Fruit fly (Drosophila melanogaster) whole organism, pupa: ENCODE data around the gene CG10208.
A peak's percentile ranks its signal among the peaks of the same experiment; 100 is the strongest.

Experiments
- CG10348 ChIP-seq: fragments of 200-800 bp; sonication (Bioruptor generic); IDR thresholded peaks from 2 replicates; pipeline ENCODE4 v1.3.6; 2022; ENCODE audit warnings: missing biosample characterization, missing genetic modification characterization
- CG12605 ChIP-seq: fragments of 200-800 bp; sonication (Bioruptor generic); IDR thresholded peaks from 2 replicates; pipeline ENCODE4 v1.3.6; 2022; ENCODE audit warnings: missing biosample characterization, missing genetic modification characterization
- CG13204 ChIP-seq: fragments of 200-800 bp; sonication (Bioruptor generic); optimal IDR thresholded peaks from 2 replicates; lab custom pipeline; 2018; ENCODE audit warnings: missing biosample characterization, mild to moderate bottlenecking, missing genetic modification characterization, moderate library complexity
- CG14655 ChIP-seq: fragments of 200-800 bp; sonication (Bioruptor generic); optimal IDR thresholded peaks from 3 replicates; lab custom pipeline; 2017; ENCODE audit warnings: mild to moderate bottlenecking, missing biosample characterization, missing genetic modification reagents, missing genetic modification characterization
- CG15710 ChIP-seq: fragments of 200-800 bp; sonication (Bioruptor generic); optimal IDR thresholded peaks from 2 replicates; lab custom pipeline; 2018; ENCODE audit warnings: missing biosample characterization, mild to moderate bottlenecking, missing genetic modification characterization, moderate library complexity
- CG17806 ChIP-seq: fragments of 200-800 bp; sonication (Bioruptor generic); optimal IDR thresholded peaks from 2 replicates; lab custom pipeline; 2018; ENCODE audit warnings: missing biosample characterization, mild to moderate bottlenecking, missing genetic modification characterization, moderate library complexity
- CG32121 ChIP-seq: fragments of 200-800 bp; sonication (Bioruptor generic); IDR thresholded peaks from 2 replicates; pipeline ENCODE4 v1.3.6; 2022; ENCODE audit warnings: missing biosample characterization, missing genetic modification characterization
- CG34367 ChIP-seq: fragments of 200-800 bp; sonication (Bioruptor generic); optimal IDR thresholded peaks from 2 replicates; lab custom pipeline; 2018; ENCODE audit warnings: missing biosample characterization, mild to moderate bottlenecking, missing genetic modification characterization
- CG4496 ChIP-seq: fragments of 200-800 bp; sonication (Bioruptor generic); IDR thresholded peaks from 3 replicates; pipeline ENCODE4 v1.3.6; 2022; ENCODE audit warnings: missing biosample characterization, missing genetic modification characterization
- CG8159 ChIP-seq: fragments of 200-800 bp; sonication (Bioruptor generic); optimal IDR thresholded peaks from 3 replicates; lab custom pipeline; 2018; ENCODE audit warnings: missing biosample characterization, mild to moderate bottlenecking, missing genetic modification characterization, moderate library complexity
- CG8301 ChIP-seq: fragments of 200-800 bp; sonication (Bioruptor generic); optimal IDR thresholded peaks from 2 replicates; lab custom pipeline; 2018; ENCODE audit warnings: missing biosample characterization, mild to moderate bottlenecking, missing genetic modification characterization
- CG9948 ChIP-seq: fragments of 200-800 bp; sonication (Bioruptor generic); optimal IDR thresholded peaks from 2 replicates; lab custom pipeline; 2018; ENCODE audit warnings: missing biosample characterization, mild to moderate bottlenecking, missing genetic modification characterization, moderate library complexity
- D1 ChIP-seq: fragments of 200-800 bp; sonication (Bioruptor generic); optimal IDR thresholded peaks from 2 replicates; lab custom pipeline; 2018; ENCODE audit warnings: missing biosample characterization, mild to moderate bottlenecking, missing genetic modification characterization, moderate library complexity
- EcR ChIP-seq: fragments of 200-800 bp; sonication (Bioruptor generic); optimal IDR thresholded peaks from 3 replicates; lab custom pipeline; 2019; ENCODE audit warnings: missing biosample characterization, missing genetic modification characterization, mild to moderate bottlenecking, moderate library complexity, missing genetic modification reagents
- Ets98B ChIP-seq: fragments of 200-800 bp; sonication (Bioruptor generic); IDR thresholded peaks from 2 replicates; pipeline ENCODE4 v1.3.6; 2022; ENCODE audit warnings: missing biosample characterization, missing genetic modification characterization
- Pif1A ChIP-seq: fragments of 200-800 bp; sonication (Bioruptor generic); optimal IDR thresholded peaks from 3 replicates; lab custom pipeline; 2016; ENCODE audit warnings: missing biosample characterization, missing genetic modification characterization
- Pif1B ChIP-seq: fragments of 200-800 bp; sonication (Bioruptor generic); optimal IDR thresholded peaks from 3 replicates; lab custom pipeline; 2016; ENCODE audit warnings: missing biosample characterization, missing genetic modification characterization
- Snoo ChIP-seq: fragments of 200-800 bp; sonication (Bioruptor generic); optimal IDR thresholded peaks from 3 replicates; lab custom pipeline; 2017; ENCODE audit warnings: missing biosample characterization, mild to moderate bottlenecking, missing genetic modification characterization, inconsistent platforms
- fd96Ca ChIP-seq: fragments of 200-800 bp; sonication (Bioruptor generic); IDR thresholded peaks from 3 replicates; pipeline ENCODE4 v1.3.6; 2022; ENCODE audit warnings: missing biosample characterization, missing genetic modification characterization
- gl ChIP-seq: fragments of 200-800 bp; sonication (Bioruptor generic); optimal IDR thresholded peaks from 2 replicates; lab custom pipeline; 2018; ENCODE audit warnings: missing biosample characterization, mild to moderate bottlenecking, missing genetic modification characterization
- rn ChIP-seq: fragments of 200-800 bp; sonication (Bioruptor generic); IDR thresholded peaks from 2 replicates; pipeline ENCODE4 v1.3.6; 2022; ENCODE audit warnings: missing biosample characterization, missing genetic modification characterization

The CG10208 gene

dm6 chr3R:23773610-23774364 lies at the start of gene CG10208:
TSS of gene CG10208 (minus strand) at chr3R:23774127.
- TF ChIP-seq CG13204 (no peak), CG34367 (tag; lab: Kevin White, UChicago) (no peak), CG15710 (tag; lab: Kevin White, UChicago) (no peak), Ets98B (GFP tag; lab: Robert Waterston, UW) (no peak; the same call in 1 of the 2 replicates), CG10348 (GFP tag; lab: Robert Waterston, UW) (no peak), gl (tag; lab: Kevin White, UChicago) (no peak), CG17806 (tag; lab: Kevin White, UChicago) (no peak), CG4496 (no peak), CG9948 (no peak), rn (GFP tag; lab: Robert Waterston, UW) (no peak), Pif1B (GFP tag; lab: Kevin White, UChicago) (no peak), Pif1A (no peak), CG8159 (tag; lab: Kevin White, UChicago) (no peak)

- TF ChIP-seq Pif1A (peak; percentile 3), Pif1B (GFP tag; lab: Kevin White, UChicago) (no peak), CG32121 (GFP tag; lab: Robert Waterston, UW) (no peak), CG4496 (0 out of 3 replicates have a peak, but pooled peaks have one; percentile 17), fd96Ca (peak; percentile 31; the same call in 1 of the 3 replicates)
These were observed 49.8 kb upstream of the CG10208 start for dm6 chr3R:23823678-23824077.

dm6 chr3R:23822969-23823368 lies 49.0 kb upstream of the CG10208 start:
- TF ChIP-seq EcR (GFP tag; lab: Kevin White, UChicago): no peak
- TF ChIP-seq D1 (tag; lab: Kevin White, UChicago): no peak
- no peak for TF ChIP-seq CG10348 (GFP tag; lab: Robert Waterston, UW)
- TF ChIP-seq CG34367 (tag; lab: Kevin White, UChicago): no peak
- TF ChIP-seq Snoo: no peak
- TF ChIP-seq CG12605 (GFP tag; lab: Robert Waterston, UW): no peak
- TF ChIP-seq rn (GFP tag; lab: Robert Waterston, UW): no peak
- no peak for TF ChIP-seq CG9948
- TF ChIP-seq CG14655 (GFP tag; lab: Kevin White, UChicago): no peak
- no peak for TF ChIP-seq CG8159 (tag; lab: Kevin White, UChicago)
- TF ChIP-seq CG17806 (tag; lab: Kevin White, UChicago): no peak

DNA sequence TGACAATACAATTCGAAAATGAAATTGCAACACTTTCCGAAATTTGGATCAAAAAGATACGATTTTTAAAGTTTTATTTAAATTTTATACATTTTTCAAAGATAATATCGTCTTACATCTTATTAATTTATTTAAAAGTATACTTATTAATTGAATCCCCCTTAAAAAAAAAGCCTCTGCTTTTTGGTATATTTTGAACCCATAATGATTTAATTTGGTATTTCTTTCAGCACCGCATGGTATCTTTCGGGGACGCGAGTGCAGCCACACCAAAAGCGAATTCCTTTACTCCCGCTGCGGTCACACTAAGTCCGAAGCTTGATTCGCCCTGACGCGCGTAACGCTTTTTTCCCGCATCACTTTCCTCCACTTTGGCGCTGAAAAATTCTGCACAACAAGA lies 46.4 kb upstream of the CG10208 start:
- peak; percentile 20; the same call in 1 of the 2 replicates for TF ChIP-seq CG32121 (GFP tag; lab: Robert Waterston, UW)
- peak; percentile 9 for TF ChIP-seq CG9948
- TF ChIP-seq CG4496: peak; percentile 24; the same call in 1 of the 3 replicates
- no peak for TF ChIP-seq Ets98B (GFP tag; lab: Robert Waterston, UW)
- no peak for TF ChIP-seq gl (tag; lab: Kevin White, UChicago)
- no peak for TF ChIP-seq CG12605 (GFP tag; lab: Robert Waterston, UW)
- no peak for TF ChIP-seq CG8159 (tag; lab: Kevin White, UChicago)
- TF ChIP-seq, all 21 proteins: peak for 3

DNA sequence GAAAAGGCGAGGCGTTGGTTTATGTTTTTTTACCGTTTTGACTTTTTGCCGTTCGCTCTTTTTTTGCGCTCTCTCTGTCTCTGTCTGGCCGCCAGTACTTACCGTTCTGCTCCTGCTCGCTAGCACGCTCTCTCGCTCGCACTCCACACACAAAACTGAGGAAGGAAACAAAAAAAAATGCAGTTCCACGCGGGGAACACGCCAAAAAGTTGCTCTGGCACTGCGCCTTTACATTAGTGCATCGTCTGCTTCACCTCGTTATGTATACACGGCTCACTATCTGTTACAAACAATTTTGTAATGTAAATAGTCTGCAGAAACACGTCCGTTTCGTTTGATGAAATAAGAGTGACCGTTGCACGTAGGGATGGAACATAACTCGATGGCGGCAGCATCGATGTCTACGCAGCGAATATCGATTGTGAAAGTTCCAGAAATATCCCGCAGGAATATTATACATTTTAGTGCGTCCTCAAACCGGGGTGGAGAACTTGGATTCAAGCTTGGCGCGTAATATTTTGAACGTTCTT lies 45.0 kb upstream of the CG10208 start, which contains the start of the genes CG33111 and eIF4G2:
CG33111 (minus strand) TSS at position 359 of the 530 bp plus-strand sequence.
eIF4G2 (minus strand) TSS at position 359 of the 530 bp plus-strand sequence.
- TF ChIP-seq CG17806 (tag; lab: Kevin White, UChicago) (peak; percentile 30), CG8301 (peak; percentile 47), rn (GFP tag; lab: Robert Waterston, UW) (no peak), Ets98B (GFP tag; lab: Robert Waterston, UW) (0 out of 2 replicates have a peak, but pooled peaks have one; percentile 25), CG9948 (peak; percentile 27), fd96Ca (0 out of 3 replicates have a peak, but pooled peaks have one; percentile 8), Pif1B (GFP tag; lab: Kevin White, UChicago) (no peak), CG12605 (GFP tag; lab: Robert Waterston, UW) (peak; percentile 40; the same call in 1 of the 2 replicates), CG32121 (GFP tag; lab: Robert Waterston, UW) (0 out of 2 replicates have a peak, but pooled peaks have one; percentile 9), CG10348 (GFP tag; lab: Robert Waterston, UW) (no peak), Snoo (peak; percentile 31), CG15710 (tag; lab: Kevin White, UChicago) (peak; percentile 30), CG14655 (GFP tag; lab: Kevin White, UChicago) (no peak), CG8159 (tag; lab: Kevin White, UChicago) (peak; percentile 42), gl (tag; lab: Kevin White, UChicago) (peak; percentile 40), Pif1A (no peak), D1 (tag; lab: Kevin White, UChicago) (no peak), CG4496 (peak; percentile 63; the same call in 2 of the 3 replicates), EcR (GFP tag; lab: Kevin White, UChicago) (peak; percentile 33), CG13204 (peak; percentile 31), CG34367 (tag; lab: Kevin White, UChicago) (peak; percentile 48)
- TF ChIP-seq, all 21 proteins: peak for 15
